Worm (Caenorhabditis elegans) whole organism, L2 larva: ENCODE results near the gene C04F6.9.

Experiments
- C34F6.9 ChIP-seq: fragments of 150-350 bp; optimal IDR thresholded peaks from 2 replicates; lab custom pipeline; 2014; ENCODE audit warnings: missing biosample characterization, missing genetic modification characterization
- F13H6.1 ChIP-seq: sonication (generic microtip); optimal IDR thresholded peaks from 2 replicates; lab custom pipeline; 2016; ENCODE audit warnings: missing genetic modification characterization, missing compliant biosample characterization
- R02D3.7 ChIP-seq: fragments of 150-350 bp; optimal IDR thresholded peaks from 2 replicates; lab custom pipeline; 2014; ENCODE audit warnings: missing biosample characterization, missing genetic modification characterization
- Y55F3AM.14 ChIP-seq: fragments of 200-800 bp; sonication (Bioruptor generic); optimal IDR thresholded peaks from 2 replicates; lab custom pipeline; 2018; ENCODE audit warnings: mild to moderate bottlenecking, missing genetic modification characterization, missing compliant biosample characterization
- ama-1 ChIP-seq: fragments of 150-350 bp; optimal IDR thresholded peaks from 2 replicates; lab custom pipeline; 2018; ENCODE audit warnings: inconsistent platforms
- blmp-1 ChIP-seq: sonication (generic microtip); optimal IDR thresholded peaks from 2 replicates; lab custom pipeline; 2017; ENCODE audit warnings: missing genetic modification characterization, mild to moderate bottlenecking, missing compliant biosample characterization, antibody characterized with exemption, moderate library complexity; ENCODE audit not compliant: insufficient read depth
- crh-2 ChIP-seq: sonication (generic microtip); optimal IDR thresholded peaks from 2 replicates; lab custom pipeline; 2017; ENCODE audit warnings: missing biosample characterization, missing genetic modification characterization
- dmd-4 ChIP-seq: sonication (generic microtip); optimal IDR thresholded peaks from 2 replicates; lab custom pipeline; 2017; ENCODE audit warnings: missing biosample characterization, missing genetic modification characterization
- egl-27 ChIP-seq: sonication (generic microtip); optimal IDR thresholded peaks from 3 replicates; lab custom pipeline; 2017; ENCODE audit warnings: missing biosample characterization, missing genetic modification reagents, missing genetic modification characterization
- fos-1 ChIP-seq: fragments of 150-350 bp; optimal IDR thresholded peaks from 2 replicates; lab custom pipeline; 2014; ENCODE audit warnings: missing biosample characterization, missing genetic modification characterization
- gmeb-1 ChIP-seq: fragments of 150-350 bp; optimal IDR thresholded peaks from 2 replicates; lab custom pipeline; 2014; ENCODE audit warnings: missing biosample characterization, missing genetic modification characterization
- lin-11 ChIP-seq: fragments of 150-350 bp; sonication (generic microtip); optimal IDR thresholded peaks from 2 replicates; lab custom pipeline; 2014; ENCODE audit warnings: missing biosample characterization, missing genetic modification characterization, inconsistent platforms, mixed read lengths
- lin-13 ChIP-seq: fragments of 150-350 bp; optimal IDR thresholded peaks from 2 replicates; lab custom pipeline; 2014; ENCODE audit warnings: missing biosample characterization, missing genetic modification reagents, missing genetic modification characterization
- lsy-2 ChIP-seq, 2 experiments: fragments of 150-350 bp in 1 of 2; sonication (generic microtip) in 1 of 2; optimal IDR thresholded peaks; 2 replicates each; lab custom pipeline; 2014 to 2017; ENCODE audit warnings: missing biosample characterization in 2 of 2, missing genetic modification characterization in 2 of 2
- mab-5 ChIP-seq: fragments of 150-350 bp; optimal IDR thresholded peaks from 2 replicates; lab custom pipeline; 2014; ENCODE audit warnings: missing biosample characterization, missing genetic modification characterization
- mbf-1 ChIP-seq: sonication (generic microtip); optimal IDR thresholded peaks from 2 replicates; lab custom pipeline; 2017; ENCODE audit warnings: missing biosample characterization, missing genetic modification characterization
- mdl-1 ChIP-seq, 2 experiments: fragments of 150-350 bp in 1 of 2; sonication (generic microtip) in 1 of 2; optimal IDR thresholded peaks; 2 replicates each; lab custom pipeline; 2017; ENCODE audit warnings: missing biosample characterization in 2 of 2, missing genetic modification characterization in 2 of 2
- nhr-10 ChIP-seq: sonication (generic microtip); optimal IDR thresholded peaks from 2 replicates; lab custom pipeline; 2017; ENCODE audit warnings: missing biosample characterization, missing genetic modification characterization
- nhr-11 ChIP-seq: fragments of 150-350 bp; optimal IDR thresholded peaks from 2 replicates; lab custom pipeline; 2014; ENCODE audit warnings: missing biosample characterization, missing genetic modification characterization
- nhr-12 ChIP-seq: fragments of 150-350 bp; optimal IDR thresholded peaks from 2 replicates; lab custom pipeline; 2014; ENCODE audit warnings: missing biosample characterization, missing genetic modification characterization
- nhr-129 ChIP-seq: fragments of 150-350 bp; optimal IDR thresholded peaks from 2 replicates; lab custom pipeline; 2014; ENCODE audit warnings: missing biosample characterization, missing genetic modification characterization
- nhr-21 ChIP-seq: fragments of 150-350 bp; optimal IDR thresholded peaks from 2 replicates; lab custom pipeline; 2014; ENCODE audit warnings: missing biosample characterization, missing genetic modification characterization
- nhr-23 ChIP-seq: fragments of 150-350 bp; optimal IDR thresholded peaks from 2 replicates; lab custom pipeline; 2014; ENCODE audit warnings: missing biosample characterization, missing genetic modification reagents, missing genetic modification characterization
- nhr-25 ChIP-seq: fragments of 150-350 bp; sonication (generic microtip); optimal IDR thresholded peaks from 3 replicates; lab custom pipeline; 2014; ENCODE audit warnings: missing biosample characterization, missing genetic modification characterization
- nhr-6 ChIP-seq: fragments of 150-350 bp; optimal IDR thresholded peaks from 2 replicates; lab custom pipeline; 2014; ENCODE audit warnings: missing biosample characterization, missing genetic modification characterization
- sem-4 ChIP-seq: fragments of 150-350 bp; optimal IDR thresholded peaks from 2 replicates; lab custom pipeline; 2014; ENCODE audit warnings: missing biosample characterization, missing genetic modification reagents, missing genetic modification characterization
- skn-1 ChIP-seq: sonication (generic microtip); optimal IDR thresholded peaks from 2 replicates; lab custom pipeline; 2017; ENCODE audit warnings: missing biosample characterization, missing genetic modification characterization
- sma-3 ChIP-seq: sonication (generic microtip); optimal IDR thresholded peaks from 2 replicates; lab custom pipeline; 2016; ENCODE audit warnings: missing genetic modification reagents, missing genetic modification characterization, missing compliant biosample characterization
- sma-9 ChIP-seq, 2 experiments: fragments of 150-350 bp in 1 of 2; sonication (generic microtip) in 1 of 2; optimal IDR thresholded peaks; 2 replicates each; lab custom pipeline; 2014 to 2016; ENCODE audit warnings: missing genetic modification characterization in 2 of 2, mild to moderate bottlenecking in 1 of 2, missing biosample characterization in 1 of 2, missing compliant biosample characterization in 1 of 2, missing genetic modification reagents in 1 of 2, moderate library complexity in 1 of 2
- snpc-4 ChIP-seq: fragments of 150-350 bp; optimal IDR thresholded peaks from 2 replicates; lab custom pipeline; 2014; ENCODE audit warnings: missing biosample characterization, missing genetic modification characterization
- unc-39 ChIP-seq: fragments of 150-350 bp; optimal IDR thresholded peaks from 2 replicates; lab custom pipeline; 2014; ENCODE audit warnings: missing biosample characterization, missing genetic modification characterization
- unc-55 ChIP-seq: fragments of 150-350 bp; sonication (generic microtip); optimal IDR thresholded peaks from 3 replicates; lab custom pipeline; 2014; ENCODE audit warnings: missing biosample characterization, missing genetic modification reagents, missing genetic modification characterization
- unc-62 ChIP-seq: fragments of 150-350 bp; optimal IDR thresholded peaks from 2 replicates; lab custom pipeline; 2014; ENCODE audit warnings: missing biosample characterization, missing genetic modification reagents, missing genetic modification characterization
- zag-1 ChIP-seq: fragments of 150-350 bp; optimal IDR thresholded peaks from 2 replicates; lab custom pipeline; 2014; ENCODE audit warnings: missing biosample characterization, missing genetic modification characterization
- ztf-11 ChIP-seq: sonication (generic microtip); optimal IDR thresholded peaks from 2 replicates; lab custom pipeline; 2017; ENCODE audit warnings: missing biosample characterization, missing genetic modification characterization

The C04F6.9 gene

ce11 chrX:3369442-3369841 is 32.4 kb upstream of the C04F6.9 start:
- TF ChIP-seq zag-1 (no peak), mab-5 (tag; lab: Kevin White, UChicago) (no peak), mbf-1 (no peak), skn-1 (no peak), dmd-4 (tag; lab: Kevin White, UChicago) (no peak), fos-1 (tag; lab: Kevin White, UChicago) (no peak), blmp-1 (tag; lab: Kevin White, UChicago) (no peak), nhr-10 (tag; lab: Kevin White, UChicago) (no peak), lin-11 (tag; lab: Kevin White, UChicago) (no peak), mdl-1 (tag; optimal IDR thresholded peaks at IDR 0.05; lab: Kevin White, UChicago) (no peak), C34F6.9 (no peak), nhr-25 (tag; lab: Kevin White, UChicago) (no peak)

- peak; percentile 89 for TF ChIP-seq nhr-129
- TF ChIP-seq Y55F3AM.14 (GFP tag; lab: Kevin White, UChicago), result peak; percentile 66
- peak; percentile 37 for TF ChIP-seq C34F6.9
- peak; percentile 72 for TF ChIP-seq sma-9 (GFP tag; optimal IDR thresholded peaks at IDR 0.05; lab: Kevin White, UChicago)
- no peak for TF ChIP-seq sma-9 (tag; optimal IDR thresholded peaks at IDR 0.05; lab: Kevin White, UChicago)
- TF ChIP-seq lin-11 (tag; lab: Kevin White, UChicago), result peak; percentile 7
- peak; percentile 33 for TF ChIP-seq snpc-4 (tag; lab: Kevin White, UChicago)
- TF ChIP-seq lsy-2 (tag; optimal IDR thresholded peaks at IDR 0.05; lab: Kevin White, UChicago), result peak in 1 of 2 experiments; percentile 32
- TF ChIP-seq unc-55 (GFP tag; lab: Kevin White, UChicago), result peak; percentile 73
- peak; percentile 30 for TF ChIP-seq mab-5 (tag; lab: Kevin White, UChicago)
- peak; percentile 40 for TF ChIP-seq sma-3 (GFP tag; lab: Kevin White, UChicago)
- peak; percentile 34 for TF ChIP-seq nhr-25 (tag; lab: Kevin White, UChicago)
- peak; percentile 78 for TF ChIP-seq nhr-21 (tag; lab: Kevin White, UChicago)
- TF ChIP-seq nhr-6 (tag; lab: Kevin White, UChicago), result peak; percentile 4
- peak; percentile 67 for TF ChIP-seq F13H6.1 (tag; lab: Kevin White, UChicago)
- no peak for TF ChIP-seq skn-1
- no peak for TF ChIP-seq ama-1 (lab: Kevin White, UChicago)
- peak; percentile 64 for TF ChIP-seq gmeb-1
- TF ChIP-seq unc-39 (tag; lab: Kevin White, UChicago), result no peak
- TF ChIP-seq R02D3.7, result no peak
- TF ChIP-seq sem-4 (tag; lab: Kevin White, UChicago), result peak; percentile 53
- peak; percentile 34 for TF ChIP-seq egl-27 (tag; lab: Kevin White, UChicago)
- peak; percentile 40 for TF ChIP-seq nhr-11 (tag; lab: Kevin White, UChicago)
- peak; percentile 38 for TF ChIP-seq lin-13
- TF ChIP-seq crh-2 (tag; lab: Kevin White, UChicago), result peak; percentile 47
- no peak for TF ChIP-seq blmp-1 (tag; lab: Kevin White, UChicago)
- peak in 1 of 2 experiments; percentile 14 for TF ChIP-seq mdl-1 (tag; optimal IDR thresholded peaks at IDR 0.05; lab: Kevin White, UChicago)
- TF ChIP-seq fos-1 (tag; lab: Kevin White, UChicago), result peak; percentile 48
- TF ChIP-seq ztf-11 (tag; lab: Kevin White, UChicago), result no peak
Observed at ce11 chrX:3371264-3371663, 30.5 kb upstream of the C04F6.9 start.

ce11 chrX:3374642-3375041 is 27.2 kb upstream of the C04F6.9 start, which contains the start of gene clc-3:
Gene clc-3, minus strand, starts transcription at chrX:3374742.
- TF ChIP-seq nhr-23 (tag; lab: Kevin White, UChicago) (no peak), unc-39 (tag; lab: Kevin White, UChicago) (no peak), F13H6.1 (tag; lab: Kevin White, UChicago) (no peak), blmp-1 (tag; lab: Kevin White, UChicago) (no peak), sma-3 (GFP tag; lab: Kevin White, UChicago) (no peak), unc-55 (GFP tag; lab: Kevin White, UChicago) (no peak), lin-13 (no peak), fos-1 (tag; lab: Kevin White, UChicago) (no peak), nhr-12 (tag; lab: Kevin White, UChicago) (no peak), C34F6.9 (no peak), ama-1 (lab: Kevin White, UChicago) (no peak), unc-62 (no peak), zag-1 (no peak), crh-2 (tag; lab: Kevin White, UChicago) (no peak), mab-5 (tag; lab: Kevin White, UChicago) (no peak)

DNA sequence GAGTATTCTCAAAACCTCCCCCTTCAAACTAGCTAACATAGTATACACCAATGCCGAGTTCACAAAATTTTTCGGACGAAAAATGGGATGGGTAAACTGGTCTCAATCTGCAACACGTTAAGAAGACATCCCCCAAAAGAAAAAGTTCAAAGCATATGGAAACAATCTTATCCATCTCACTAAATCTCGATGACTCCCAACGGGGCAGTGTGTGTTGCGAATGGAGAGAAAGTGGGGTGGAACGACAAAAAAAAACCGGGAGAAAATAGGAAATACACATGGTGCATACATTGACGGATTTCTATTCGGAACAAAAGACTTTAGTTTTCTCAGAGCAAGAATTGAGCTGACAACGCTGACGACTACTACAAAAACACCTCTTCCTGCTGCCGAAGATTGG is 26.5 kb upstream of the C04F6.9 start:
- no peak for TF ChIP-seq ztf-11 (tag; lab: Kevin White, UChicago)
- TF ChIP-seq unc-55 (GFP tag; lab: Kevin White, UChicago), result peak; percentile 10
